Worm (Caenorhabditis elegans): ENCODE measurements around the gene memi-1.

Gene memi-1

ce11 chrIV:4799114-4799513 lies 38.9 kb upstream of the memi-1 start, which contains the start of gene eor-1:
eor-1 (minus strand) TSS chrIV:4799178.
- TF ChIP-seq hmg-11 (tag; optimal IDR thresholded peaks at IDR 0.05) (peak; percentile 32), lsy-12 (tag; optimal IDR thresholded peaks at IDR 0.05) (no peak), ceh-16 (tag; optimal IDR thresholded peaks at IDR 0.05) (no peak), pha-4 (tag; optimal IDR thresholded peaks at IDR 0.05) (no peak), fkh-2 (tag; optimal IDR thresholded peaks at IDR 0.05) (no peak), nfya-1 (tag; optimal IDR thresholded peaks at IDR 0.05; ENCODE audit: insufficient read depth) (peak; percentile 31), nhr-67 (tag; optimal IDR thresholded peaks at IDR 0.05) (no peak), nhr-43 (tag; optimal IDR thresholded peaks at IDR 0.05; ENCODE audit: poor library complexity, severe bottlenecking) (no peak), aly-2 (tag; optimal IDR thresholded peaks at IDR 0.05) (no peak), unc-62 (GFP tag; optimal IDR thresholded peaks at IDR 0.05) (no peak), ceh-9 (tag; optimal IDR thresholded peaks at IDR 0.05) (no peak), elt-2 (tag; optimal IDR thresholded peaks at IDR 0.05) (no peak), elt-3 (tag; optimal IDR thresholded peaks at IDR 0.05) (no peak), fos-1 (tag; optimal IDR thresholded peaks at IDR 0.05) (no peak), nhr-77 (tag; optimal IDR thresholded peaks at IDR 0.05) (peak; percentile 11), nhr-237 (tag; optimal IDR thresholded peaks at IDR 0.05) (no peak), jun-1 (tag; optimal IDR thresholded peaks at IDR 0.05) (no peak), tbx-2 (tag; optimal IDR thresholded peaks at IDR 0.05) (no peak), ceh-28 (tag; optimal IDR thresholded peaks at IDR 0.05) (peak; percentile 80), fkh-10 (GFP tag; optimal IDR thresholded peaks at IDR 0.05) (no peak), mdl-1 (tag; optimal IDR thresholded peaks at IDR 0.05) (no peak), pqm-1 (tag; optimal IDR thresholded peaks at IDR 0.05) (no peak), lin-15B (tag; optimal IDR thresholded peaks at IDR 0.05) (peak; percentile 57), zag-1 (tag; optimal IDR thresholded peaks at IDR 0.05) (no peak), snpc-4 (tag; optimal IDR thresholded peaks at IDR 0.05) (no peak), nhr-12 (tag; optimal IDR thresholded peaks at IDR 0.05) (no peak), lin-39 (tag; optimal IDR thresholded peaks at IDR 0.05) (no peak), R02D3.7 (tag; optimal IDR thresholded peaks at IDR 0.05) (no peak), ztf-11 (tag; optimal IDR thresholded peaks at IDR 0.05) (no peak), nhr-76 (tag; optimal IDR thresholded peaks at IDR 0.05) (no peak), unc-39 (tag; optimal IDR thresholded peaks at IDR 0.05) (no peak), ceh-82 (tag; optimal IDR thresholded peaks at IDR 0.05) (no peak), daf-12 (tag; optimal IDR thresholded peaks at IDR 0.05) (no peak), skn-1 (tag; optimal IDR thresholded peaks at IDR 0.05) (no peak), nhr-25 (tag; optimal IDR thresholded peaks at IDR 0.05) (peak; percentile 19), ama-1 (optimal IDR thresholded peaks at IDR 0.05) (no peak), nhr-23 (tag; optimal IDR thresholded peaks at IDR 0.05) (peak; percentile 6), nhr-11 (tag; optimal IDR thresholded peaks at IDR 0.05) (no peak), mml-1 (tag; optimal IDR thresholded peaks at IDR 0.05) (no peak), nhr-28 (tag; optimal IDR thresholded peaks at IDR 0.05) (no peak), ZK546.5 (tag; optimal IDR thresholded peaks at IDR 0.05) (no peak), ztf-4 (tag; optimal IDR thresholded peaks at IDR 0.05) (no peak), egl-27 (tag; optimal IDR thresholded peaks at IDR 0.05) (no peak), eor-1 (tag; optimal IDR thresholded peaks at IDR 0.05) (no peak), egl-5 (tag; optimal IDR thresholded peaks at IDR 0.05) (no peak), sea-2 (GFP tag; optimal IDR thresholded peaks at IDR 0.05) (no peak)

DNA sequence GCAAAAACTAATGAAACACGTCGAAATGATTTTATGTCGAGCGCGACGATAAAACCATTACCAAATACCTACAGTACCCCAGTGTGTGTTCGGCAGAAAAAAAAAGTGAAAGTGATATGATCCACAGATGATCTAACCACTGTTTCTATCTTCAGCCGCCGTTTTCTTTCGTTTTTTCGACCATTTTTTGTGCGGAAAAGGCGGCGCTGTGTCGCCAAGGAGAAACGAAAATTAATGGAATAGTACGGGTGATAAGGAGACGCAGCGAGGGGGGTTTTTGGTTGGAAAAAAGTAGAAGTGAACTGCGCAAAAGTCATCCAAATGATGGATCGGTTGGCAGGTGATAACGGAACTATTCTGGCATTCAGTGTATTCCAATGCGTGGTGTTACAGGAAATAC lies 34.9 kb upstream of the memi-1 start:
- no peak for TF ChIP-seq skn-1 (tag; optimal IDR thresholded peaks at IDR 0.05)
- no peak for TF ChIP-seq ceh-28 (tag; optimal IDR thresholded peaks at IDR 0.05)
- no peak for TF ChIP-seq hmg-11 (tag; optimal IDR thresholded peaks at IDR 0.05)
- no peak for TF ChIP-seq zag-1 (tag; optimal IDR thresholded peaks at IDR 0.05)
- TF ChIP-seq fkh-2 (tag; optimal IDR thresholded peaks at IDR 0.05) = no peak
- no peak for TF ChIP-seq lin-39 (tag; optimal IDR thresholded peaks at IDR 0.05)
- TF ChIP-seq ceh-9 (tag; optimal IDR thresholded peaks at IDR 0.05) = no peak
- no peak for TF ChIP-seq nhr-25 (tag; optimal IDR thresholded peaks at IDR 0.05)
- TF ChIP-seq nhr-67 (tag; optimal IDR thresholded peaks at IDR 0.05) = no peak
- TF ChIP-seq jun-1 (tag; optimal IDR thresholded peaks at IDR 0.05) = no peak
- no peak for TF ChIP-seq fos-1 (tag; optimal IDR thresholded peaks at IDR 0.05)
- TF ChIP-seq snpc-4 (tag; optimal IDR thresholded peaks at IDR 0.05) = no peak
- no peak for TF ChIP-seq nhr-237 (tag; optimal IDR thresholded peaks at IDR 0.05)
- TF ChIP-seq daf-12 (tag; optimal IDR thresholded peaks at IDR 0.05) = no peak
- no peak for TF ChIP-seq nhr-28 (tag; optimal IDR thresholded peaks at IDR 0.05)
- no peak for TF ChIP-seq R02D3.7 (tag; optimal IDR thresholded peaks at IDR 0.05)
- TF ChIP-seq tbx-2 (tag; optimal IDR thresholded peaks at IDR 0.05) = no peak
- TF ChIP-seq pqm-1 (tag; optimal IDR thresholded peaks at IDR 0.05) = no peak
